Fruit fly (Drosophila melanogaster) whole organism, adult: Measurements from ENCODE around the gene CG32573.

ENCODE experiments used
- CG11617 ChIP-seq: fragments of 200-800 bp; sonication (Bioruptor generic); optimal IDR thresholded peaks from 2 replicates; lab custom pipeline; 2017; ENCODE audit warnings: mild to moderate bottlenecking, missing biosample characterization, missing genetic modification reagents, missing genetic modification characterization
- CG12768 ChIP-seq: fragments of 200-800 bp; sonication (Bioruptor generic); optimal IDR thresholded peaks from 2 replicates; lab custom pipeline; 2017; ENCODE audit warnings: missing biosample characterization, missing genetic modification characterization, mild to moderate bottlenecking, moderate library complexity, missing genetic modification reagents
- CG14711 ChIP-seq: fragments of 200-800 bp; sonication (Bioruptor generic); optimal IDR thresholded peaks from 2 replicates; lab custom pipeline; 2018; ENCODE audit warnings: missing biosample characterization, mild to moderate bottlenecking, missing genetic modification characterization, moderate library complexity
- CG1620 ChIP-seq: fragments of 200-800 bp; sonication (Bioruptor generic); optimal IDR thresholded peaks from 2 replicates; lab custom pipeline; 2016; ENCODE audit warnings: missing biosample characterization, missing genetic modification characterization
- CG33017 ChIP-seq: fragments of 200-800 bp; sonication (Bioruptor generic); optimal IDR thresholded peaks from 2 replicates; lab custom pipeline; 2018; ENCODE audit warnings: missing biosample characterization, mild to moderate bottlenecking, missing genetic modification characterization, moderate library complexity
- CG5204 ChIP-seq: fragments of 200-800 bp; sonication (Bioruptor generic); optimal IDR thresholded peaks from 2 replicates; lab custom pipeline; 2016; ENCODE audit warnings: missing biosample characterization, missing genetic modification characterization
- CG7045 ChIP-seq: fragments of 200-800 bp; sonication (Bioruptor generic); optimal IDR thresholded peaks from 2 replicates; lab custom pipeline; 2017; ENCODE audit warnings: missing biosample characterization, mild to moderate bottlenecking, missing genetic modification characterization
- CG7101 ChIP-seq: fragments of 200-800 bp; sonication (Bioruptor generic); optimal IDR thresholded peaks from 2 replicates; lab custom pipeline; 2018; ENCODE audit warnings: missing biosample characterization, mild to moderate bottlenecking, missing genetic modification characterization, moderate library complexity
- Clk ChIP-seq: fragments of 200-800 bp; sonication (Bioruptor generic); optimal IDR thresholded peaks from 2 replicates; lab custom pipeline; 2017; ENCODE audit warnings: missing biosample characterization, missing genetic modification characterization
- Crg-1 ChIP-seq: fragments of 200-800 bp; sonication (Bioruptor generic); optimal IDR thresholded peaks from 2 replicates; lab custom pipeline; 2016; ENCODE audit warnings: missing biosample characterization, missing genetic modification characterization
- Hr96 ChIP-seq: fragments of 200-800 bp; sonication (Bioruptor generic); optimal IDR thresholded peaks from 2 replicates; lab custom pipeline; 2016; ENCODE audit warnings: missing biosample characterization, missing genetic modification characterization
- Mnt ChIP-seq: fragments of 200-800 bp; sonication (Bioruptor generic); optimal IDR thresholded peaks from 2 replicates; lab custom pipeline; 2016; ENCODE audit warnings: missing biosample characterization, mild to moderate bottlenecking, missing genetic modification characterization
- bab1 ChIP-seq: fragments of 200-800 bp; sonication (Bioruptor generic); optimal IDR thresholded peaks from 3 replicates; lab custom pipeline; 2019; ENCODE audit warnings: missing biosample characterization, mild to moderate bottlenecking, missing genetic modification characterization, moderate library complexity
- cic ChIP-seq: fragments of 200-800 bp; sonication (Bioruptor generic); optimal IDR thresholded peaks from 2 replicates; lab custom pipeline; 2017; ENCODE audit warnings: missing biosample characterization, mild to moderate bottlenecking, missing genetic modification characterization, moderate library complexity
- cnc ChIP-seq, 2 experiments: fragments of >200 bp; optimal IDR thresholded peaks; 2 replicates each; lab custom pipeline; 2017
- kay ChIP-seq: fragments of 200-800 bp; sonication (Bioruptor generic); peaks from one replicate; lab custom pipeline; 2016; ENCODE audit warnings: missing biosample characterization, missing genetic modification characterization, borderline replicate concordance
- ovo ChIP-seq: fragments of 200-800 bp; sonication (Bioruptor generic); optimal IDR thresholded peaks from 2 replicates; lab custom pipeline; 2016; ENCODE audit warnings: missing biosample characterization, missing genetic modification characterization
- pad ChIP-seq: fragments of 200-800 bp; sonication (Bioruptor generic); optimal IDR thresholded peaks from 3 replicates; lab custom pipeline; 2017; ENCODE audit warnings: missing biosample characterization, missing genetic modification characterization, mild to moderate bottlenecking, moderate library complexity, missing genetic modification reagents
- tj ChIP-seq: fragments of 200-800 bp; sonication (Bioruptor generic); optimal IDR thresholded peaks from 3 replicates; lab custom pipeline; 2017; ENCODE audit warnings: missing biosample characterization, mild to moderate bottlenecking, missing genetic modification characterization, moderate library complexity
- toe ChIP-seq: fragments of 200-800 bp; sonication (Bioruptor generic); optimal IDR thresholded peaks from 2 replicates; lab custom pipeline; 2016; ENCODE audit warnings: missing biosample characterization, missing genetic modification characterization

The CG32573 gene

DNA sequence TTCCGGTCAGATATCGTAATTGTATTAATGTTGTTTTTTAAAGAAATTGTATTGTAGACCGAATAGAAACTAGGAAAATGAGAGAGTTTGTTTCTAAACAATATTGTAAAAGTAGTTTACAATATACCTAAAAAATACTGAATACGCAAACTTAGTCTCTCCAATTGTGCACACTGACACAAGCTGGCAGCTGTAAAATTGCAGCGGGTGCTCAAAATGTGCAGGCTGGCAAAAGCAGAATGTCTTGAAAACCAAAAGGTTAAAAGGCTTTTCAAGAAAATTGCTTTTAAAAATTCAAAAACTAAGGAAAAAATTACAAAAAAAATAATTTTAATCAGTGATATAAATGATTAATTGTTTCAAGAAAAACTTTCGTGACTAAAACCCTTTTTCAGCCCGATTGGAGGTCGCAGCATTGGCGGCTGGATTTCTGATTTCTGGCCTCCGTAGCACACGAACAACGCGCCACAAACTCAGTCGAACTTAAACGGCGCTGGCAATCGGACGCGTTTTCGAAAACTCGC lies 44.5 kb downstream of the CG32573 start, which contains the start of gene CG4678:
Gene CG4678 (plus strand): TSS at position 474 of the 524 bp plus-strand sequence.
- TF ChIP-seq CG1620 (GFP tag; lab: Kevin White, UChicago) (peak; percentile 31), bab1 (peak; percentile 9), Clk (GFP tag; lab: Kevin White, UChicago) (no peak)

- no peak for TF ChIP-seq CG12768 (GFP tag; lab: Kevin White, UChicago)
- no peak for TF ChIP-seq Mnt (GFP tag; lab: Kevin White, UChicago)
- no peak for TF ChIP-seq CG5204 (GFP tag; lab: Kevin White, UChicago)
- TF ChIP-seq Clk (GFP tag; lab: Kevin White, UChicago): no peak
- TF ChIP-seq CG7101 (tag; lab: Kevin White, UChicago): no peak
- TF ChIP-seq pad (GFP tag; lab: Kevin White, UChicago): no peak
- no peak for TF ChIP-seq ovo (GFP tag; lab: Kevin White, UChicago)
- TF ChIP-seq tj: no peak
- TF ChIP-seq CG11617 (GFP tag; lab: Kevin White, UChicago): no peak
- TF ChIP-seq Crg-1: no peak
- no peak for TF ChIP-seq toe (GFP tag; lab: Kevin White, UChicago)
- TF ChIP-seq cic (GFP tag; lab: Kevin White, UChicago): no peak
- TF ChIP-seq cnc (optimal IDR thresholded peaks at IDR 0.05; lab: Kevin White, UChicago): no peak
- TF ChIP-seq Hr96: no peak
Observed at dm6 chrX:16696614-16697519, 45.7 kb downstream of the CG32573 start.

- TF ChIP-seq tj (no peak), bab1 (no peak), CG7045 (GFP tag; lab: Kevin White, UChicago) (no peak), pad (GFP tag; lab: Kevin White, UChicago) (no peak), kay (GFP tag; lab: Kevin White, UChicago) (no peak), CG14711 (tag; lab: Kevin White, UChicago) (no peak), CG11617 (GFP tag; lab: Kevin White, UChicago) (no peak), CG12768 (GFP tag; lab: Kevin White, UChicago) (no peak), cnc (optimal IDR thresholded peaks at IDR 0.05; lab: Kevin White, UChicago) (no peak), ovo (GFP tag; lab: Kevin White, UChicago) (no peak), Hr96 (no peak), toe (GFP tag; lab: Kevin White, UChicago) (no peak), Clk (GFP tag; lab: Kevin White, UChicago) (no peak), cic (GFP tag; lab: Kevin White, UChicago) (no peak), CG5204 (GFP tag; lab: Kevin White, UChicago) (no peak), CG1620 (GFP tag; lab: Kevin White, UChicago) (no peak), CG33017 (tag; lab: Kevin White, UChicago) (no peak)
Observed at dm6 chrX:16697882-16698571, 46.9 kb downstream of the CG32573 start.

DNA sequence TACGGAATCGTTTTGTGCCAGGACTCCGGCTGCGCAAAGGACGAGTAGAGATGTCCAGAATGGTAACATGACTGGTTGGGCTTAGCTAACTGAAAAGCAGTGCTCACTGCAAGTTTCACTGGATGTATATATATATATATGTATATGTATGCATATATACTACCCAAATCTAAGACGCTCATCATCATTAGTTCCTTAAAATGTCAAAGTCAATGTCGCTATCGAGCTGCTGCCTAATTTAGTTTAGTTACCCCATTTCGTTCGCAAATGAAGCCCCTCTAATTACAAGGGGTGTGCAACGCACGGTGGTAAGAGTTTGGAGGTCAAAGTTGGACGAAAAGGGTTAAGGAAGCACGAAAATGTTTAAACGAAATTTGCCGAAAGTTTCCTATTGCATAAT lies 48.9 kb downstream of the CG32573 start, which contains the start of gene CG9676:
Gene CG9676 (minus strand): TSS at position 101 of the 400 bp plus-strand sequence.
- TF ChIP-seq tj: no peak
- TF ChIP-seq toe (GFP tag; lab: Kevin White, UChicago): no peak

DNA sequence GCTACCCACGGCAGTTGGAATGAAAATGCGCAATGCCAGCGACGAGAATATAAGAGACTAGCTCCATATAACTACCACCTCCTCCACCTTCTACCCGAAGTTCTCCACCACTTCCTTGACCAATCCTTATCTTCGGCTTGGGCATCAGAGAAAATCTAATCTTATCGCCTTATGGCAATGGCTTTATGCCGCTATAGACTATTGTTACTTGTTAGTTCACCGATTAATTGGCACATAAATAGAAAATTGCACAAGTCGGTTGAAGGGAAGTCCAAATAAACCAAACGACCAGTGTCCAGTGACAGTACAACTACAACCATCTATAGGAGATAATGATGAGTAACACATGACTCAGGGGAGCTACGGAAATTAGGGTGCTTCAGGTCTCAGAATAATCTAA lies 50.8 kb downstream of the CG32573 start, which contains the start of gene sphe:
Gene sphe (minus strand): TSS at position 32 of the 400 bp plus-strand sequence.
- TF ChIP-seq CG33017 (tag; lab: Kevin White, UChicago) (no peak), cic (GFP tag; lab: Kevin White, UChicago) (peak; percentile 41), kay (GFP tag; lab: Kevin White, UChicago) (peak; percentile 69), Mnt (GFP tag; lab: Kevin White, UChicago) (peak; percentile 5)
